Worm (Caenorhabditis elegans) whole organism, young adult: ENCODE results near the gene prde-1.
A peak's percentile ranks its signal among the peaks of the same experiment; 100 is the strongest.

Experiments used
- B0019.2 ChIP-seq: fragments of 200-800 bp; sonication (Bioruptor generic); conservative IDR thresholded peaks from 2 replicates; pipeline ENCODE4 v1.3.6; 2022; ENCODE audit warnings: missing genetic modification reagents, missing genetic modification characterization, missing compliant biosample characterization
- B0261.1 ChIP-seq: sonication (generic microtip); optimal IDR thresholded peaks from 2 replicates; lab custom pipeline; 2016; ENCODE audit warnings: mild to moderate bottlenecking, missing genetic modification characterization, moderate library complexity, missing compliant biosample characterization
- B0336.3 ChIP-seq: fragments of 200-800 bp; sonication (Bioruptor generic); IDR thresholded peaks from 2 replicates; pipeline ENCODE4 v1.3.6; 2022; ENCODE audit warnings: missing genetic modification characterization, missing compliant biosample characterization
- F33H1.4 ChIP-seq: fragments of 200-800 bp; sonication (Bioruptor generic); IDR thresholded peaks from 2 replicates; pipeline ENCODE4 v1.3.6; 2022; ENCODE audit warnings: missing genetic modification reagents, missing genetic modification characterization, missing compliant biosample characterization
- F37B4.10 ChIP-seq: fragments of 200-800 bp; sonication (Bioruptor generic); IDR thresholded peaks from 2 replicates; pipeline ENCODE4 v1.3.6; 2022; ENCODE audit warnings: missing genetic modification characterization, missing compliant biosample characterization
- F39B2.1 ChIP-seq: fragments of 200-800 bp; sonication (Bioruptor generic); IDR thresholded peaks from 2 replicates; pipeline ENCODE4 v1.3.6; 2022; ENCODE audit warnings: missing genetic modification reagents, missing genetic modification characterization, missing compliant biosample characterization
- F49E8.2 ChIP-seq: sonication (generic microtip); optimal IDR thresholded peaks from 3 replicates; lab custom pipeline; 2017; ENCODE audit warnings: missing genetic modification characterization, mild to moderate bottlenecking, missing compliant biosample characterization, antibody characterized with exemption, moderate library complexity; ENCODE audit not compliant: insufficient read depth
- F52B5.7 ChIP-seq: sonication (generic microtip); optimal IDR thresholded peaks from 2 replicates; lab custom pipeline; 2016; ENCODE audit warnings: mild to moderate bottlenecking, missing genetic modification characterization, missing compliant biosample characterization
- F57C9.4 ChIP-seq: sonication (generic microtip); optimal IDR thresholded peaks from 2 replicates; lab custom pipeline; 2017; ENCODE audit warnings: mild to moderate bottlenecking, missing genetic modification characterization, missing compliant biosample characterization
- Y53F4B.3 ChIP-seq: fragments of 200-800 bp; sonication (Bioruptor generic); IDR thresholded peaks from 2 replicates; pipeline ENCODE4 v1.3.6; 2022; ENCODE audit warnings: missing genetic modification reagents, missing genetic modification characterization, missing compliant biosample characterization
- Y53G8AR.9 ChIP-seq: fragments of 200-800 bp; sonication (Bioruptor generic); conservative IDR thresholded peaks from 2 replicates; pipeline ENCODE4 v1.3.6; 2022; ENCODE audit warnings: missing genetic modification reagents, missing genetic modification characterization, missing compliant biosample characterization
- aptf-3 ChIP-seq: fragments of 200-800 bp; sonication (Bioruptor generic); IDR thresholded peaks from 2 replicates; pipeline ENCODE4 v1.3.6; 2022; ENCODE audit warnings: missing genetic modification characterization, missing compliant biosample characterization
- athp-1 ChIP-seq: sonication (generic microtip); optimal IDR thresholded peaks from 2 replicates; lab custom pipeline; 2017; ENCODE audit warnings: mild to moderate bottlenecking, missing genetic modification characterization, missing compliant biosample characterization
- attf-5 ChIP-seq: fragments of 200-800 bp; sonication (Bioruptor generic); optimal IDR thresholded peaks from 2 replicates; lab custom pipeline; 2018; ENCODE audit warnings: mild to moderate bottlenecking, missing genetic modification characterization, missing compliant biosample characterization
- attf-6 ChIP-seq: fragments of 200-800 bp; sonication (Bioruptor generic); IDR thresholded peaks from 2 replicates; pipeline ENCODE4 v1.3.6; 2022; ENCODE audit warnings: missing genetic modification reagents, missing genetic modification characterization, missing compliant biosample characterization
- bed-2 ChIP-seq: fragments of 200-800 bp; sonication (Bioruptor generic); IDR thresholded peaks from 2 replicates; pipeline ENCODE4 v1.3.6; 2022; ENCODE audit warnings: missing genetic modification reagents, missing genetic modification characterization, missing compliant biosample characterization
- cebp-1 ChIP-seq, 2 experiments: fragments of 200-800 bp in 1 of 2; sonication (Bioruptor generic) in 1 of 2; sonication (generic microtip) in 1 of 2; IDR thresholded peaks in 1 of 2; optimal IDR thresholded peaks in 1 of 2; 2 replicates each; pipeline versions ENCODE4 v1.3.6 to Lab custom; 2017 to 2022; ENCODE audit warnings: missing compliant biosample characterization in 2 of 2, missing genetic modification characterization in 2 of 2, mild to moderate bottlenecking in 1 of 2, missing genetic modification reagents in 1 of 2, moderate library complexity in 1 of 2
- ceh-58 ChIP-seq: fragments of 200-800 bp; sonication (Bioruptor generic); IDR thresholded peaks from 2 replicates; pipeline ENCODE4 v1.3.6; 2022; ENCODE audit warnings: missing genetic modification characterization, missing compliant biosample characterization
- ceh-79 ChIP-seq: sonication (generic microtip); optimal IDR thresholded peaks from 2 replicates; lab custom pipeline; 2017; ENCODE audit warnings: mild to moderate bottlenecking, missing genetic modification characterization, missing compliant biosample characterization
- ceh-91 ChIP-seq: fragments of 200-800 bp; sonication (Bioruptor generic); IDR thresholded peaks from 2 replicates; pipeline ENCODE4 v1.3.6; 2022; ENCODE audit warnings: missing genetic modification reagents, missing genetic modification characterization, missing compliant biosample characterization
- die-1 ChIP-seq: sonication (generic microtip); optimal IDR thresholded peaks from 2 replicates; lab custom pipeline; 2016; ENCODE audit warnings: missing genotype, mild to moderate bottlenecking, missing genetic modification characterization, missing compliant biosample characterization
- dox-1 ChIP-seq: fragments of 200-800 bp; sonication (Bioruptor generic); IDR thresholded peaks from 2 replicates; pipeline ENCODE4 v1.3.6; 2022; ENCODE audit warnings: missing genetic modification reagents, missing genetic modification characterization, missing compliant biosample characterization
- dpff-1 ChIP-seq: sonication (generic microtip); optimal IDR thresholded peaks from 2 replicates; lab custom pipeline; 2017; ENCODE audit warnings: mild to moderate bottlenecking, missing genetic modification characterization, missing compliant biosample characterization
- gei-17 ChIP-seq: fragments of 200-800 bp; sonication (Bioruptor generic); optimal IDR thresholded peaks from 2 replicates; lab custom pipeline; 2018; ENCODE audit warnings: mild to moderate bottlenecking, missing genetic modification characterization, missing compliant biosample characterization
- hmg-1.2 ChIP-seq: fragments of 200-800 bp; sonication (Bioruptor generic); IDR thresholded peaks from 2 replicates; pipeline ENCODE4 v1.3.6; 2022; ENCODE audit warnings: missing genetic modification reagents, missing genetic modification characterization, missing compliant biosample characterization
- hmg-20 ChIP-seq: fragments of 200-800 bp; sonication (Bioruptor generic); IDR thresholded peaks from 2 replicates; pipeline ENCODE4 v1.3.6; 2022; ENCODE audit warnings: missing genetic modification reagents, missing genetic modification characterization, missing compliant biosample characterization
- hsf-1 ChIP-seq: fragments of 200-800 bp; sonication (Bioruptor generic); IDR thresholded peaks from 2 replicates; pipeline ENCODE4 v1.3.6; 2022; ENCODE audit warnings: missing genetic modification reagents, missing genetic modification characterization, missing compliant biosample characterization
- lin-26 ChIP-seq: fragments of 200-800 bp; sonication (Bioruptor generic); IDR thresholded peaks from 2 replicates; pipeline ENCODE4 v1.3.6; 2022; ENCODE audit warnings: missing genetic modification reagents, missing genetic modification characterization, missing compliant biosample characterization
- lsl-1 ChIP-seq: fragments of 200-800 bp; sonication (Bioruptor generic); optimal IDR thresholded peaks from 2 replicates; lab custom pipeline; 2018; ENCODE audit warnings: mild to moderate bottlenecking, missing genetic modification characterization, moderate library complexity, missing compliant biosample characterization
- lsy-27 ChIP-seq: sonication (generic microtip); optimal IDR thresholded peaks from 2 replicates; lab custom pipeline; 2017; ENCODE audit warnings: missing genetic modification characterization, mild to moderate bottlenecking, missing compliant biosample characterization, antibody characterized with exemption, missing genotype, borderline replicate concordance; ENCODE audit not compliant: insufficient read depth
- madf-3 ChIP-seq: fragments of 200-800 bp; sonication (Bioruptor generic); IDR thresholded peaks from 2 replicates; pipeline ENCODE4 v1.3.6; 2022; ENCODE audit warnings: missing genetic modification reagents, missing genetic modification characterization, missing compliant biosample characterization
- mcd-1 ChIP-seq: fragments of 200-800 bp; sonication (Bioruptor generic); IDR thresholded peaks from 2 replicates; pipeline ENCODE4 v1.3.6; 2022; ENCODE audit warnings: missing genetic modification reagents, missing genetic modification characterization, missing compliant biosample characterization
- nfya-1 ChIP-seq: sonication (generic microtip); optimal IDR thresholded peaks from 2 replicates; lab custom pipeline; 2017; ENCODE audit warnings: antibody characterized with exemption, missing compliant biosample characterization, missing genetic modification characterization, borderline replicate concordance; ENCODE audit not compliant: insufficient read depth
- nfyb-1 ChIP-seq: fragments of 200-800 bp; sonication (Bioruptor generic); IDR thresholded peaks from 2 replicates; pipeline ENCODE4 v1.3.6; 2022; ENCODE audit warnings: missing genetic modification reagents, missing genetic modification characterization, missing compliant biosample characterization
- nhr-120 ChIP-seq: fragments of 200-800 bp; sonication (Bioruptor generic); IDR thresholded peaks from 2 replicates; pipeline ENCODE4 v1.3.6; 2022; ENCODE audit warnings: missing genetic modification characterization, missing compliant biosample characterization
- nhr-179 ChIP-seq: sonication (generic microtip); optimal IDR thresholded peaks from 2 replicates; lab custom pipeline; 2016; ENCODE audit warnings: mild to moderate bottlenecking, missing genetic modification characterization, missing compliant biosample characterization
- nhr-80 ChIP-seq: sonication (generic microtip); optimal IDR thresholded peaks from 2 replicates; lab custom pipeline; 2016; ENCODE audit warnings: missing genetic modification characterization, missing compliant biosample characterization
- rec-8 ChIP-seq, 2 experiments: sonication (generic microtip); optimal IDR thresholded peaks; 2 replicates each; lab custom pipeline; 2016; ENCODE audit warnings: mild to moderate bottlenecking in 2 of 2, missing genetic modification characterization in 2 of 2, missing genetic modification reagents in 2 of 2, missing genotype in 2 of 2, missing biosample characterization in 1 of 2, missing compliant biosample characterization in 1 of 2, moderate library complexity in 1 of 2
- sdz-38 ChIP-seq: sonication (generic microtip); optimal IDR thresholded peaks from 2 replicates; lab custom pipeline; 2016; ENCODE audit warnings: missing genotype, missing genetic modification characterization, missing compliant biosample characterization
- snpc-1.1 ChIP-seq: sonication (generic microtip); optimal IDR thresholded peaks from 2 replicates; lab custom pipeline; 2017; ENCODE audit warnings: missing genetic modification characterization, mild to moderate bottlenecking, missing compliant biosample characterization, antibody characterized with exemption, moderate library complexity, missing genotype, missing genetic modification reagents; ENCODE audit not compliant: insufficient read depth
- tbp1 ChIP-seq: fragments of 200-800 bp; sonication (Bioruptor generic); optimal IDR thresholded peaks from 2 replicates; lab custom pipeline; 2018; ENCODE audit warnings: mild to moderate bottlenecking, missing genetic modification characterization, missing compliant biosample characterization
- unc-130 ChIP-seq: sonication (generic microtip); optimal IDR thresholded peaks from 2 replicates; lab custom pipeline; 2016; ENCODE audit warnings: missing genetic modification reagents, missing genetic modification characterization, missing compliant biosample characterization
- unc-62 ChIP-seq: fragments of 150-350 bp; optimal IDR thresholded peaks from 2 replicates; lab custom pipeline; 2014; ENCODE audit warnings: missing biosample characterization, missing genetic modification reagents, missing genetic modification characterization
- ztf-18 ChIP-seq: sonication (generic microtip); optimal IDR thresholded peaks from 2 replicates; lab custom pipeline; 2016; ENCODE audit warnings: missing genotype, mild to moderate bottlenecking, missing genetic modification characterization, missing compliant biosample characterization
- ztf-28 ChIP-seq: fragments of 200-800 bp; sonication (Bioruptor generic); IDR thresholded peaks from 2 replicates; pipeline ENCODE4 v1.3.6; 2022; ENCODE audit warnings: missing genetic modification reagents, missing genetic modification characterization, missing compliant biosample characterization
- ztf-3 ChIP-seq: fragments of 200-800 bp; sonication (Bioruptor generic); optimal IDR thresholded peaks from 2 replicates; lab custom pipeline; 2018; ENCODE audit warnings: mild to moderate bottlenecking, missing genetic modification characterization, missing compliant biosample characterization

prde-1 gene

DNA sequence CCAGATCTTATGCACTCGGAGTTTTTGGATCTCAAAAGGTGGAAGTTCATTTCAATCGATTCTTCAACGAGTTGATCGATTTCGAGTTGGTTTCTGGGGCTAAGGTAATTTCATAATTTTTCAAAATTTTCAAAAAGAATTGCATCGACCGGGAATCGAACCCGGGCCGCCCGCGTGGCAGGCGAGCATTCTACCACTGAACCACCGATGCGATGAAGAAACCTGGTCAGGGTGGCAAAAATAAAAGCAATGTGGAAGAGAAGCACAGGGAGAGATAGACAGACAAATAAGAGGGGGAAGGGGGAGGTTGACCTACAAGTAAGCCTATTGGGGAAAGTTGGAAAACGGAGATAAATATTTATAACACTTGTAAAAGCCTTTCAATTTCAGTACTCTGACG, 33.0 kb upstream of the prde-1 start (continued):
- no peak for TF ChIP-seq bed-2
- peak; percentile 70; the same call in 1 of the 2 replicates for TF ChIP-seq ztf-28 (GFP tag; lab: Robert Waterston, UW)
- TF ChIP-seq gei-17 (GFP tag; lab: Kevin White, UChicago): no peak
- peak; percentile 31 for TF ChIP-seq die-1 (tag; lab: Kevin White, UChicago)
- TF ChIP-seq attf-6: peak; percentile 33; the same call in 1 of the 2 replicates
- TF ChIP-seq ztf-3 (GFP tag; lab: Kevin White, UChicago): no peak
- no peak for TF ChIP-seq nfya-1 (tag; lab: Kevin White, UChicago)
- peak; percentile 32; the same call in 1 of the 2 replicates for TF ChIP-seq F33H1.4
- no peak for TF ChIP-seq sdz-38
- no peak for TF ChIP-seq nhr-179 (tag; lab: Kevin White, UChicago)
- TF ChIP-seq ceh-58 (GFP tag; lab: Robert Waterston, UW): 0 out of 2 replicates have a peak, but pooled peaks have one; percentile 62
- no peak for TF ChIP-seq dpff-1 (tag; lab: Kevin White, UChicago)
- 0 out of 2 replicates have a peak, but pooled peaks have one; percentile 30 for TF ChIP-seq nhr-120 (GFP tag; lab: Robert Waterston, UW)
- 0 out of 2 replicates have a peak, but pooled peaks have one; percentile 14 for TF ChIP-seq madf-3
- TF ChIP-seq hmg-1.2: peak; percentile 64
- TF ChIP-seq hmg-20 (GFP tag; lab: Robert Waterston, UW): no peak
- TF ChIP-seq athp-1 (tag; lab: Kevin White, UChicago): peak; percentile 52
- no peak for TF ChIP-seq rec-8 (tag; optimal IDR thresholded peaks at IDR 0.05; lab: Kevin White, UChicago)
- no peak for TF ChIP-seq lsy-27
- peak; percentile 36 for TF ChIP-seq lsl-1 (GFP tag; lab: Kevin White, UChicago)
- TF ChIP-seq B0261.1 (tag; lab: Kevin White, UChicago): peak; percentile 85
- TF ChIP-seq dox-1 (GFP tag; lab: Robert Waterston, UW): peak; percentile 63
- TF ChIP-seq aptf-3 (GFP tag; lab: Robert Waterston, UW): no peak
- TF ChIP-seq nhr-80: peak; percentile 24
- TF ChIP-seq hsf-1 (GFP tag; lab: Robert Waterston, UW): 0 out of 2 replicates have a peak, but pooled peaks have one; percentile 42
- TF ChIP-seq unc-62 (GFP tag; lab: Kevin White, UChicago): no peak
- no peak for TF ChIP-seq Y53G8AR.9 (GFP tag; lab: Robert Waterston, UW)
- TF ChIP-seq B0336.3 (GFP tag; lab: Robert Waterston, UW): no peak
- peak; percentile 44; the same call in 1 of the 2 replicates for TF ChIP-seq cebp-1 (GFP tag; IDR thresholded peaks at IDR 0.05; lab: Robert Waterston, UW)
- no peak for TF ChIP-seq cebp-1 (tag; optimal IDR thresholded peaks at IDR 0.05; lab: Kevin White, UChicago)
- no peak for TF ChIP-seq Y53F4B.3 (GFP tag; lab: Robert Waterston, UW)
- TF ChIP-seq unc-130 (GFP tag; lab: Kevin White, UChicago): no peak
- TF ChIP-seq ceh-91 (GFP tag; lab: Robert Waterston, UW): no peak
- no peak for TF ChIP-seq F57C9.4 (tag; lab: Kevin White, UChicago)
- TF ChIP-seq tbp1: peak; percentile 93
- peak; percentile 7 for TF ChIP-seq attf-5 (GFP tag; lab: Kevin White, UChicago)
- TF ChIP-seq F52B5.7 (tag; lab: Kevin White, UChicago): peak; percentile 53

DNA sequence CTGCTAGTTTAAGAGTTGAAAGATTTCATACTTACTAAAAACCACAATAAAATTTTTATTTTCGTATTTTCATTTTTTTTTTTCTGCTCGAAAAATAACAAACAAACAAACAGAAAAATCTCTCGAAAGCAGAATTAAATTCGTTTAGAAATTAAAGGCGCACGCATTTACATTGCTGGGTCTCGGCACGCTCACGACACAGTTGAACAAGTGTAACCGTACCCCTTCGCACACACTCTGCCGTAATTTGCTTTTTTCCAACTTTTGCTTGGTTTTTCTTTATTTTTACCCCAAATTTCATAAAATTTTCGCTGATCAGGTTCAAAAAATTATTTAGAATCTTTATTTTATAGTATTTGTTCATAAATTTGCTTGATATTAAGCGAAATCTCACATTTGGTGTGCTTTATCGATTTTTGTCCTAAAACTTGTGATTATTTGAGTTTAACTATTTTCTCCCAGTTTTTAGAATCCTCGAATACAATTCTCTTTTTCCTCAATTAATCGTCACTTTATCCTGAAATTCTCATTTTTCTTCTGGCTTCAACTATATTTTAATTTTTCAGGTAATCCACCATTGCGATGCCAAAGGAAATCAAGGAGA, 26.3 kb upstream of the prde-1 start, which contains the start of gene rpl-38:
Gene rpl-38, plus strand, starts transcription at position 554 of the 604 bp plus-strand sequence.
- TF ChIP-seq ztf-3 (GFP tag; lab: Kevin White, UChicago) (no peak), snpc-1.1 (tag; lab: Kevin White, UChicago) (peak; percentile 63), lin-26 (GFP tag; lab: Robert Waterston, UW) (no peak), cebp-1 (GFP tag; IDR thresholded peaks at IDR 0.05; lab: Robert Waterston, UW) (no peak), cebp-1 (tag; optimal IDR thresholded peaks at IDR 0.05; lab: Kevin White, UChicago) (peak; percentile 64), B0019.2 (GFP tag; lab: Robert Waterston, UW) (peak; percentile 37; the same call in 1 of the 2 replicates), nfyb-1 (GFP tag; lab: Robert Waterston, UW) (peak; percentile 85), F39B2.1 (no peak), F49E8.2 (peak; percentile 75), F37B4.10 (GFP tag; lab: Robert Waterston, UW) (no peak), hsf-1 (GFP tag; lab: Robert Waterston, UW) (peak; percentile 60; the same call in 1 of the 2 replicates), mcd-1 (GFP tag; lab: Robert Waterston, UW) (peak; percentile 75), ceh-79 (no peak), ztf-18 (tag; lab: Kevin White, UChicago) (peak; percentile 31), rec-8 (tag; optimal IDR thresholded peaks at IDR 0.05; lab: Kevin White, UChicago) (no peak)
